Fruit fly (Drosophila melanogaster) S2 (cell line): ENCODE data around the gene CG43082.

ENCODE experiments used
- CG8478 ChIP-seq: fragments of >200 bp; optimal IDR thresholded peaks from 2 replicates; lab custom pipeline; 2018
- CTCF ChIP-seq, 2 experiments: fragments of >200 bp; optimal IDR thresholded peaks; 2 replicates each; lab custom pipeline; 2018

dm6 chr3L:15625676-15626414 lies 35.8 kb upstream of the CG43082 start:
- TF ChIP-seq CTCF (optimal IDR thresholded peaks at IDR 0.05; lab: Kevin White, UChicago) (no peak), CG8478 (no peak)
